Worm (Caenorhabditis elegans) whole organism, young adult: ENCODE measurements around the gene F48G7.13.

Source experiments
- B0019.2 ChIP-seq: fragments of 200-800 bp; sonication (Bioruptor generic); conservative IDR thresholded peaks from 2 replicates; pipeline ENCODE4 v1.3.6; 2022; ENCODE audit warnings: missing genetic modification reagents, missing genetic modification characterization, missing compliant biosample characterization
- B0261.1 ChIP-seq: sonication (generic microtip); optimal IDR thresholded peaks from 2 replicates; lab custom pipeline; 2016; ENCODE audit warnings: mild to moderate bottlenecking, missing genetic modification characterization, moderate library complexity, missing compliant biosample characterization
- F10E7.11 ChIP-seq: sonication (generic microtip); optimal IDR thresholded peaks from 2 replicates; lab custom pipeline; 2017; ENCODE audit warnings: mild to moderate bottlenecking, missing genetic modification characterization, moderate library complexity, missing compliant biosample characterization
- F22D6.2 ChIP-seq: sonication (generic microtip); optimal IDR thresholded peaks from 2 replicates; lab custom pipeline; 2016; ENCODE audit warnings: mild to moderate bottlenecking, missing genetic modification characterization, missing compliant biosample characterization
- F37B4.10 ChIP-seq: fragments of 200-800 bp; sonication (Bioruptor generic); IDR thresholded peaks from 2 replicates; pipeline ENCODE4 v1.3.6; 2022; ENCODE audit warnings: missing genetic modification characterization, missing compliant biosample characterization
- F49E8.2 ChIP-seq: sonication (generic microtip); optimal IDR thresholded peaks from 3 replicates; lab custom pipeline; 2017; ENCODE audit warnings: missing genetic modification characterization, mild to moderate bottlenecking, missing compliant biosample characterization, antibody characterized with exemption, moderate library complexity; ENCODE audit not compliant: insufficient read depth
- F52B5.7 ChIP-seq: sonication (generic microtip); optimal IDR thresholded peaks from 2 replicates; lab custom pipeline; 2016; ENCODE audit warnings: mild to moderate bottlenecking, missing genetic modification characterization, missing compliant biosample characterization
- F57C9.4 ChIP-seq: sonication (generic microtip); optimal IDR thresholded peaks from 2 replicates; lab custom pipeline; 2017; ENCODE audit warnings: mild to moderate bottlenecking, missing genetic modification characterization, missing compliant biosample characterization
- T07F8.4 ChIP-seq: sonication (generic microtip); optimal IDR thresholded peaks from 2 replicates; lab custom pipeline; 2016; ENCODE audit warnings: mild to moderate bottlenecking, missing genetic modification characterization, moderate library complexity, missing compliant biosample characterization
- Y53F4B.3 ChIP-seq: fragments of 200-800 bp; sonication (Bioruptor generic); IDR thresholded peaks from 2 replicates; pipeline ENCODE4 v1.3.6; 2022; ENCODE audit warnings: missing genetic modification reagents, missing genetic modification characterization, missing compliant biosample characterization
- Y53G8AR.9 ChIP-seq: fragments of 200-800 bp; sonication (Bioruptor generic); conservative IDR thresholded peaks from 2 replicates; pipeline ENCODE4 v1.3.6; 2022; ENCODE audit warnings: missing genetic modification reagents, missing genetic modification characterization, missing compliant biosample characterization
- Y67H2A.10 ChIP-seq: fragments of 200-800 bp; sonication (Bioruptor generic); conservative IDR thresholded peaks from 2 replicates; pipeline ENCODE4 v1.3.6; 2022; ENCODE audit warnings: missing genetic modification reagents, missing genetic modification characterization, missing compliant biosample characterization
- atf-7 ChIP-seq: sonication (generic microtip); optimal IDR thresholded peaks from 2 replicates; lab custom pipeline; 2017; ENCODE audit warnings: mild to moderate bottlenecking, missing genetic modification characterization, missing compliant biosample characterization
- attf-6 ChIP-seq: fragments of 200-800 bp; sonication (Bioruptor generic); IDR thresholded peaks from 2 replicates; pipeline ENCODE4 v1.3.6; 2022; ENCODE audit warnings: missing genetic modification reagents, missing genetic modification characterization, missing compliant biosample characterization
- bed-1 ChIP-seq: fragments of 200-800 bp; sonication (Bioruptor generic); IDR thresholded peaks from 2 replicates; pipeline ENCODE4 v1.3.6; 2022; ENCODE audit warnings: missing genetic modification reagents, missing genetic modification characterization, missing compliant biosample characterization
- chd-7 ChIP-seq: sonication (generic microtip); optimal IDR thresholded peaks from 2 replicates; lab custom pipeline; 2016; ENCODE audit warnings: mild to moderate bottlenecking, missing genetic modification characterization, moderate library complexity, missing compliant biosample characterization
- efl-1 ChIP-seq: fragments of 150-350 bp; optimal IDR thresholded peaks from 2 replicates; lab custom pipeline; 2014; ENCODE audit warnings: missing biosample characterization, missing genetic modification reagents, missing genetic modification characterization
- egl-18 ChIP-seq: fragments of 200-800 bp; sonication (Bioruptor generic); IDR thresholded peaks from 2 replicates; pipeline ENCODE4 v1.3.6; 2022; ENCODE audit warnings: missing genetic modification reagents, missing genetic modification characterization, missing compliant biosample characterization
- egl-44 ChIP-seq: fragments of 200-800 bp; sonication (Bioruptor generic); IDR thresholded peaks from 2 replicates; pipeline ENCODE4 v1.3.6; 2022; ENCODE audit warnings: missing genetic modification reagents, missing genetic modification characterization, missing compliant biosample characterization
- hlh-12 ChIP-seq: sonication (generic microtip); optimal IDR thresholded peaks from 2 replicates; lab custom pipeline; 2016; ENCODE audit warnings: missing genetic modification characterization, missing compliant biosample characterization
- hlh-26 ChIP-seq: fragments of 200-800 bp; sonication (Bioruptor generic); conservative IDR thresholded peaks from 2 replicates; pipeline ENCODE4 v1.3.6; 2022; ENCODE audit warnings: missing genetic modification reagents, missing genetic modification characterization, missing compliant biosample characterization
- hsf-1 ChIP-seq: fragments of 200-800 bp; sonication (Bioruptor generic); IDR thresholded peaks from 2 replicates; pipeline ENCODE4 v1.3.6; 2022; ENCODE audit warnings: missing genetic modification reagents, missing genetic modification characterization, missing compliant biosample characterization
- lag-1 ChIP-seq: fragments of 200-800 bp; sonication (Bioruptor generic); IDR thresholded peaks from 2 replicates; pipeline ENCODE4 v1.3.6; 2022; ENCODE audit warnings: missing genetic modification reagents, missing genetic modification characterization, missing compliant biosample characterization
- lin-40 ChIP-seq: sonication (generic microtip); optimal IDR thresholded peaks from 2 replicates; lab custom pipeline; 2016; ENCODE audit warnings: missing genetic modification characterization, mild to moderate bottlenecking, missing compliant biosample characterization, missing genotype, missing genetic modification reagents
- lsl-1 ChIP-seq: fragments of 200-800 bp; sonication (Bioruptor generic); optimal IDR thresholded peaks from 2 replicates; lab custom pipeline; 2018; ENCODE audit warnings: mild to moderate bottlenecking, missing genetic modification characterization, moderate library complexity, missing compliant biosample characterization
- lsy-27 ChIP-seq: sonication (generic microtip); optimal IDR thresholded peaks from 2 replicates; lab custom pipeline; 2017; ENCODE audit warnings: missing genetic modification characterization, mild to moderate bottlenecking, missing compliant biosample characterization, antibody characterized with exemption, missing genotype, borderline replicate concordance; ENCODE audit not compliant: insufficient read depth
- madf-6 ChIP-seq: fragments of 200-800 bp; sonication (Bioruptor generic); IDR thresholded peaks from 2 replicates; pipeline ENCODE4 v1.3.6; 2022; ENCODE audit warnings: missing genetic modification reagents, missing genetic modification characterization, missing compliant biosample characterization
- mxl-1 ChIP-seq: sonication (generic microtip); optimal IDR thresholded peaks from 2 replicates; lab custom pipeline; 2016; ENCODE audit warnings: missing genetic modification characterization, missing compliant biosample characterization
- nfyb-1 ChIP-seq: fragments of 200-800 bp; sonication (Bioruptor generic); IDR thresholded peaks from 2 replicates; pipeline ENCODE4 v1.3.6; 2022; ENCODE audit warnings: missing genetic modification reagents, missing genetic modification characterization, missing compliant biosample characterization
- nhr-90 ChIP-seq: sonication (generic microtip); optimal IDR thresholded peaks from 2 replicates; lab custom pipeline; 2016; ENCODE audit warnings: missing genotype, mild to moderate bottlenecking, missing genetic modification characterization, missing compliant biosample characterization
- pbrm-1 ChIP-seq: fragments of 200-800 bp; sonication (Bioruptor generic); IDR thresholded peaks from 2 replicates; pipeline ENCODE4 v1.3.6; 2022; ENCODE audit warnings: missing genetic modification reagents, missing genetic modification characterization, missing compliant biosample characterization
- rcor-1 ChIP-seq: fragments of 200-800 bp; sonication (Bioruptor generic); IDR thresholded peaks from 2 replicates; pipeline ENCODE4 v1.3.6; 2022; ENCODE audit warnings: missing genetic modification reagents, missing genetic modification characterization, missing compliant biosample characterization
- snpc-1.1 ChIP-seq: sonication (generic microtip); optimal IDR thresholded peaks from 2 replicates; lab custom pipeline; 2017; ENCODE audit warnings: missing genetic modification characterization, mild to moderate bottlenecking, missing compliant biosample characterization, antibody characterized with exemption, moderate library complexity, missing genotype, missing genetic modification reagents; ENCODE audit not compliant: insufficient read depth
- sptf-2 ChIP-seq: fragments of 200-800 bp; sonication (Bioruptor generic); optimal IDR thresholded peaks from 2 replicates; lab custom pipeline; 2018; ENCODE audit warnings: mild to moderate bottlenecking, missing genetic modification characterization, missing compliant biosample characterization
- tbx-9 ChIP-seq: sonication (generic microtip); optimal IDR thresholded peaks from 2 replicates; lab custom pipeline; 2016; ENCODE audit warnings: borderline replicate concordance, missing genetic modification characterization, inconsistent platforms, missing compliant biosample characterization
- unc-130 ChIP-seq: sonication (generic microtip); optimal IDR thresholded peaks from 2 replicates; lab custom pipeline; 2016; ENCODE audit warnings: missing genetic modification reagents, missing genetic modification characterization, missing compliant biosample characterization
- unc-62 ChIP-seq: fragments of 150-350 bp; optimal IDR thresholded peaks from 2 replicates; lab custom pipeline; 2014; ENCODE audit warnings: missing biosample characterization, missing genetic modification reagents, missing genetic modification characterization
- zfh-2 ChIP-seq: fragments of 200-800 bp; sonication (Bioruptor generic); conservative IDR thresholded peaks from 2 replicates; pipeline ENCODE4 v1.3.6; 2022; ENCODE audit warnings: missing genetic modification reagents, missing genetic modification characterization, missing compliant biosample characterization
- ztf-22 ChIP-seq: fragments of 200-800 bp; sonication (Bioruptor generic); optimal IDR thresholded peaks from 2 replicates; lab custom pipeline; 2018; ENCODE audit warnings: mild to moderate bottlenecking, missing genetic modification characterization, moderate library complexity, missing compliant biosample characterization
- ztf-28 ChIP-seq: fragments of 200-800 bp; sonication (Bioruptor generic); IDR thresholded peaks from 2 replicates; pipeline ENCODE4 v1.3.6; 2022; ENCODE audit warnings: missing genetic modification reagents, missing genetic modification characterization, missing compliant biosample characterization

Gene F48G7.13

ce11 chrV:627585-627984 is 12.2 kb downstream of the F48G7.13 start, which contains the start of gene F48G7.8:
TSS of gene F48G7.8 (minus strand) at chrV:627685.
- TF ChIP-seq Y67H2A.10 (GFP tag; lab: Robert Waterston, UW) (no peak), hsf-1 (no peak), B0261.1 (no peak), chd-7 (tag; lab: Kevin White, UChicago) (no peak), unc-130 (GFP tag; lab: Kevin White, UChicago) (no peak), lag-1 (no peak), hlh-12 (tag; lab: Kevin White, UChicago) (no peak), attf-6 (GFP tag; lab: Robert Waterston, UW) (no peak), lin-40 (tag; lab: Kevin White, UChicago) (no peak), egl-44 (GFP tag; lab: Robert Waterston, UW) (no peak), B0019.2 (GFP tag; lab: Robert Waterston, UW) (no peak)

ce11 chrV:628527-628926 is 13.2 kb downstream of the F48G7.13 start, which contains the start of gene F48G7.9:
TSS of gene F48G7.9 (minus strand) at chrV:628627.
- TF ChIP-seq zfh-2 (GFP tag; lab: Robert Waterston, UW), result no peak
- TF ChIP-seq sptf-2 (GFP tag; lab: Kevin White, UChicago), result no peak
- TF ChIP-seq lsl-1, result no peak
- TF ChIP-seq bed-1, result no peak
- no peak for TF ChIP-seq mxl-1
- no peak for TF ChIP-seq nfyb-1 (GFP tag; lab: Robert Waterston, UW)
- TF ChIP-seq Y53G8AR.9 (GFP tag; lab: Robert Waterston, UW), result no peak
- TF ChIP-seq B0019.2 (GFP tag; lab: Robert Waterston, UW), result no peak
- TF ChIP-seq hlh-26 (GFP tag; lab: Robert Waterston, UW), result no peak
- TF ChIP-seq F10E7.11 (tag; lab: Kevin White, UChicago), result no peak
- no peak for TF ChIP-seq Y67H2A.10 (GFP tag; lab: Robert Waterston, UW)
- no peak for TF ChIP-seq F52B5.7 (tag; lab: Kevin White, UChicago)
- TF ChIP-seq F49E8.2, result no peak
- no peak for TF ChIP-seq madf-6 (GFP tag; lab: Robert Waterston, UW)
- TF ChIP-seq T07F8.4 (tag; lab: Kevin White, UChicago), result no peak
- TF ChIP-seq, all 124 proteins: peak for 0

- TF ChIP-seq zfh-2 (GFP tag; lab: Robert Waterston, UW), result no peak
- TF ChIP-seq lsl-1, result no peak
- no peak for TF ChIP-seq lsy-27 (tag; lab: Kevin White, UChicago)
- no peak for TF ChIP-seq rcor-1 (GFP tag; lab: Robert Waterston, UW)
- no peak for TF ChIP-seq tbx-9 (tag; lab: Kevin White, UChicago)
- TF ChIP-seq Y53F4B.3 (GFP tag; lab: Robert Waterston, UW), result no peak
- TF ChIP-seq F57C9.4 (tag; lab: Kevin White, UChicago), result no peak
- no peak for TF ChIP-seq nhr-90 (tag; lab: Kevin White, UChicago)
- TF ChIP-seq snpc-1.1 (tag; lab: Kevin White, UChicago), result no peak
- TF ChIP-seq pbrm-1 (GFP tag; lab: Robert Waterston, UW), result no peak
- TF ChIP-seq F22D6.2 (tag; lab: Kevin White, UChicago), result no peak
- TF ChIP-seq egl-18, result no peak
Measured at ce11 chrV:631832-632231, 16.5 kb downstream of the F48G7.13 start.

ce11 chrV:634855-635254 is 19.5 kb downstream of the F48G7.13 start, which contains the start of gene F48G7.10:
TSS of gene F48G7.10 (minus strand) at chrV:634955.
- TF ChIP-seq efl-1 (GFP tag; lab: Kevin White, UChicago) (no peak), unc-62 (no peak), ztf-22 (GFP tag; lab: Kevin White, UChicago) (no peak), lin-40 (tag; lab: Kevin White, UChicago) (no peak), F37B4.10 (GFP tag; lab: Robert Waterston, UW) (no peak), atf-7 (tag; lab: Kevin White, UChicago) (no peak), ztf-28 (GFP tag; lab: Robert Waterston, UW) (no peak)
